Worm (Caenorhabditis elegans) whole organism, mixed stage, embryonic: Measurements from ENCODE around the gene Y41E3.13.

Source experiments
- M03D4.4 ChIP-seq: sonication (generic microtip); optimal IDR thresholded peaks from 2 replicates; lab custom pipeline; 2017; ENCODE audit warnings: mild to moderate bottlenecking, missing genetic modification characterization, missing compliant biosample characterization
- bed-3 ChIP-seq: fragments of 200-800 bp; sonication (Bioruptor generic); optimal IDR thresholded peaks from 3 replicates; lab custom pipeline; 2018; ENCODE audit warnings: mild to moderate bottlenecking, missing genetic modification characterization, moderate library complexity, missing compliant biosample characterization
- ceh-43 ChIP-seq: fragments of 200-800 bp; sonication (Bioruptor generic); optimal IDR thresholded peaks from 2 replicates; lab custom pipeline; 2018; ENCODE audit warnings: mild to moderate bottlenecking, missing genetic modification characterization, moderate library complexity, missing compliant biosample characterization
- ceh-83 ChIP-seq: fragments of 200-800 bp; sonication (Bioruptor generic); optimal IDR thresholded peaks from 2 replicates; lab custom pipeline; 2018; ENCODE audit warnings: mild to moderate bottlenecking, missing genetic modification characterization, missing compliant biosample characterization
- ces-1 ChIP-seq: fragments of 150-350 bp; optimal IDR thresholded peaks from 2 replicates; lab custom pipeline; 2014; ENCODE audit warnings: missing biosample characterization, missing genetic modification reagents, missing genetic modification characterization
- cnd-1 ChIP-seq: fragments of 200-800 bp; sonication (Bioruptor generic); optimal IDR thresholded peaks from 2 replicates; lab custom pipeline; 2018; ENCODE audit warnings: mild to moderate bottlenecking, missing genetic modification characterization, missing compliant biosample characterization
- drap-1 ChIP-seq: fragments of 200-800 bp; sonication (Bioruptor generic); optimal IDR thresholded peaks from 3 replicates; lab custom pipeline; 2018; ENCODE audit warnings: mild to moderate bottlenecking, missing genetic modification characterization, missing compliant biosample characterization
- elt-1 ChIP-seq: sonication (generic microtip); optimal IDR thresholded peaks from 2 replicates; lab custom pipeline; 2017; ENCODE audit warnings: missing genetic modification characterization, mild to moderate bottlenecking, missing compliant biosample characterization, antibody characterized with exemption, moderate library complexity, borderline replicate concordance; ENCODE audit not compliant: insufficient read depth
- elt-3 ChIP-seq: fragments of 150-350 bp; optimal IDR thresholded peaks from 2 replicates; lab custom pipeline; 2014; ENCODE audit warnings: missing biosample characterization, missing genetic modification characterization
- flh-1 ChIP-seq: fragments of 200-800 bp; sonication (Bioruptor generic); optimal IDR thresholded peaks from 2 replicates; lab custom pipeline; 2018; ENCODE audit warnings: mild to moderate bottlenecking, missing genetic modification characterization, moderate library complexity, missing compliant biosample characterization
- ham-2 ChIP-seq: fragments of 200-800 bp; sonication (Bioruptor generic); optimal IDR thresholded peaks from 2 replicates; lab custom pipeline; 2018; ENCODE audit warnings: mild to moderate bottlenecking, missing genetic modification characterization, missing compliant biosample characterization
- lin-13 ChIP-seq: fragments of 150-350 bp; optimal IDR thresholded peaks from 2 replicates; lab custom pipeline; 2014; ENCODE audit warnings: missing biosample characterization, missing genetic modification characterization
- lin-32 ChIP-seq: fragments of 200-800 bp; sonication (Bioruptor generic); optimal IDR thresholded peaks from 2 replicates; lab custom pipeline; 2018; ENCODE audit warnings: mild to moderate bottlenecking, missing genetic modification characterization, missing compliant biosample characterization
- lsy-2 ChIP-seq: fragments of 150-350 bp; optimal IDR thresholded peaks from 2 replicates; lab custom pipeline; 2014; ENCODE audit warnings: missing biosample characterization, missing genetic modification characterization
- mab-5 ChIP-seq: fragments of 150-350 bp; optimal IDR thresholded peaks from 2 replicates; lab custom pipeline; 2014; ENCODE audit warnings: missing biosample characterization, missing genetic modification characterization
- mep-1 ChIP-seq: fragments of 150-350 bp; optimal IDR thresholded peaks from 2 replicates; lab custom pipeline; 2017; ENCODE audit warnings: missing biosample characterization, missing genetic modification reagents, missing genetic modification characterization, inconsistent platforms
- mls-2 ChIP-seq: sonication (generic microtip); optimal IDR thresholded peaks from 2 replicates; lab custom pipeline; 2016; ENCODE audit warnings: mild to moderate bottlenecking, missing genetic modification characterization, moderate library complexity, missing compliant biosample characterization
- nhr-12 ChIP-seq: fragments of 150-350 bp; optimal IDR thresholded peaks from 2 replicates; lab custom pipeline; 2014; ENCODE audit warnings: missing biosample characterization, missing genetic modification characterization
- nhr-2 ChIP-seq: fragments of 150-350 bp; optimal IDR thresholded peaks from 2 replicates; lab custom pipeline; 2014; ENCODE audit warnings: missing biosample characterization, missing genetic modification characterization
- nhr-237 ChIP-seq: fragments of 150-350 bp; optimal IDR thresholded peaks from 2 replicates; lab custom pipeline; 2014; ENCODE audit warnings: missing biosample characterization, missing genetic modification characterization
- nhr-76 ChIP-seq: sonication (generic microtip); optimal IDR thresholded peaks from 2 replicates; lab custom pipeline; 2017; ENCODE audit warnings: missing biosample characterization, missing genetic modification characterization
- pha-4 ChIP-seq: fragments of 150-350 bp; optimal IDR thresholded peaks from 2 replicates; lab custom pipeline; 2018; ENCODE audit warnings: missing biosample characterization, missing genetic modification reagents, missing genetic modification characterization
- sem-2 ChIP-seq: fragments of 200-800 bp; sonication (Bioruptor generic); optimal IDR thresholded peaks from 2 replicates; lab custom pipeline; 2018; ENCODE audit warnings: mild to moderate bottlenecking, missing genetic modification characterization, missing compliant biosample characterization
- snpc-4 ChIP-seq: fragments of 150-350 bp; optimal IDR thresholded peaks from 2 replicates; lab custom pipeline; 2014; ENCODE audit warnings: missing biosample characterization, missing genetic modification characterization
- tbx-8 ChIP-seq: fragments of 200-800 bp; sonication (Bioruptor generic); optimal IDR thresholded peaks from 2 replicates; lab custom pipeline; 2018; ENCODE audit warnings: mild to moderate bottlenecking, missing genetic modification characterization, moderate library complexity, missing compliant biosample characterization
- unc-120 ChIP-seq: sonication (generic microtip); optimal IDR thresholded peaks from 2 replicates; lab custom pipeline; 2017; ENCODE audit warnings: missing genetic modification characterization, missing compliant biosample characterization; ENCODE audit not compliant: poor library complexity, severe bottlenecking
- unc-62 ChIP-seq: fragments of 150-350 bp; optimal IDR thresholded peaks from 2 replicates; lab custom pipeline; 2014; ENCODE audit warnings: missing biosample characterization, missing genetic modification reagents, missing genetic modification characterization
- zip-8 ChIP-seq: fragments of 150-350 bp; optimal IDR thresholded peaks from 2 replicates; lab custom pipeline; 2014; ENCODE audit warnings: missing biosample characterization, missing genetic modification characterization
- ztf-11 ChIP-seq: fragments of 150-350 bp; optimal IDR thresholded peaks from 2 replicates; lab custom pipeline; 2014; ENCODE audit warnings: missing biosample characterization, missing genetic modification characterization

Gene Y41E3.13

ce11 chrIV:15013517-15014085 is 44.5 kb upstream of the Y41E3.13 start, which contains the start of gene Y41E3.7:
Gene Y41E3.7 (plus strand): TSS chrIV:15014035.
- TF ChIP-seq tbx-8 (no peak), ces-1 (GFP tag; lab: Kevin White, UChicago) (peak; percentile 18), ham-2 (GFP tag; lab: Kevin White, UChicago) (peak; percentile 29)
- TF ChIP-seq, all 35 proteins: peak for 2

ce11 chrIV:15016984-15017383 is 41.1 kb upstream of the Y41E3.13 start:
- TF ChIP-seq ces-1 (GFP tag; lab: Kevin White, UChicago) (peak; percentile 98), mls-2 (tag; lab: Kevin White, UChicago) (no peak)
- TF ChIP-seq, all 35 proteins: peak for 1

ce11 chrIV:15020958-15021357 is 37.1 kb upstream of the Y41E3.13 start:
- peak; percentile 61 for TF ChIP-seq ces-1 (GFP tag; lab: Kevin White, UChicago)
- TF ChIP-seq mep-1: no peak
- peak; percentile 43 for TF ChIP-seq mls-2 (tag; lab: Kevin White, UChicago)

- TF ChIP-seq lsy-2 (tag; lab: Kevin White, UChicago) (no peak), mls-2 (tag; lab: Kevin White, UChicago) (no peak), nhr-12 (tag; lab: Kevin White, UChicago) (no peak), cnd-1 (no peak), lin-32 (no peak), ham-2 (GFP tag; lab: Kevin White, UChicago) (no peak), ces-1 (GFP tag; lab: Kevin White, UChicago) (no peak), ceh-83 (GFP tag; lab: Kevin White, UChicago) (no peak), flh-1 (GFP tag; lab: Kevin White, UChicago) (no peak), ztf-11 (tag; lab: Kevin White, UChicago) (no peak)
Observed at ce11 chrIV:15024426-15024825, 33.7 kb upstream of the Y41E3.13 start.

- TF ChIP-seq nhr-237 (tag; lab: Kevin White, UChicago) (peak; percentile 35), pha-4 (tag; lab: Kevin White, UChicago) (peak; percentile 5), flh-1 (GFP tag; lab: Kevin White, UChicago) (no peak), unc-120 (tag; lab: Kevin White, UChicago) (no peak), ces-1 (GFP tag; lab: Kevin White, UChicago) (peak; percentile 33), lsy-2 (tag; lab: Kevin White, UChicago) (peak; percentile 28), lin-13 (tag; lab: Kevin White, UChicago) (peak; percentile 34), mep-1 (peak; percentile 60), mab-5 (peak; percentile 28)
- TF ChIP-seq, all 35 proteins: peak for 7
Observed at ce11 chrIV:15025384-15025783, 32.7 kb upstream of the Y41E3.13 start, which contains the start of gene fcd-2. Gene fcd-2 (plus strand): TSS chrIV:15025710.

ce11 chrIV:15027334-15027733 is 30.8 kb upstream of the Y41E3.13 start:
- no peak for TF ChIP-seq nhr-12 (tag; lab: Kevin White, UChicago)
- TF ChIP-seq sem-2 (GFP tag; lab: Kevin White, UChicago): no peak
- TF ChIP-seq elt-3 (tag; lab: Kevin White, UChicago): no peak
- TF ChIP-seq nhr-2: no peak
- no peak for TF ChIP-seq snpc-4 (tag; lab: Kevin White, UChicago)
- no peak for TF ChIP-seq drap-1 (GFP tag; lab: Kevin White, UChicago)
- no peak for TF ChIP-seq mep-1
- no peak for TF ChIP-seq unc-120 (tag; lab: Kevin White, UChicago)

ce11 chrIV:15027884-15028283 is 30.2 kb upstream of the Y41E3.13 start:
- TF ChIP-seq M03D4.4 (no peak), elt-3 (tag; lab: Kevin White, UChicago) (no peak), lin-32 (no peak), ceh-43 (GFP tag; lab: Kevin White, UChicago) (no peak), sem-2 (GFP tag; lab: Kevin White, UChicago) (no peak), mab-5 (no peak), unc-62 (no peak), snpc-4 (tag; lab: Kevin White, UChicago) (no peak), elt-1 (no peak), zip-8 (tag; lab: Kevin White, UChicago) (no peak), ces-1 (GFP tag; lab: Kevin White, UChicago) (no peak), bed-3 (GFP tag; lab: Kevin White, UChicago) (no peak), nhr-12 (tag; lab: Kevin White, UChicago) (no peak), nhr-76 (tag; lab: Kevin White, UChicago) (no peak), ham-2 (GFP tag; lab: Kevin White, UChicago) (no peak), mls-2 (tag; lab: Kevin White, UChicago) (no peak), unc-120 (tag; lab: Kevin White, UChicago) (no peak), mep-1 (no peak)
